Fruit fly (Drosophila melanogaster): ENCODE data around the gene CG7102.

Gene CG7102

DNA sequence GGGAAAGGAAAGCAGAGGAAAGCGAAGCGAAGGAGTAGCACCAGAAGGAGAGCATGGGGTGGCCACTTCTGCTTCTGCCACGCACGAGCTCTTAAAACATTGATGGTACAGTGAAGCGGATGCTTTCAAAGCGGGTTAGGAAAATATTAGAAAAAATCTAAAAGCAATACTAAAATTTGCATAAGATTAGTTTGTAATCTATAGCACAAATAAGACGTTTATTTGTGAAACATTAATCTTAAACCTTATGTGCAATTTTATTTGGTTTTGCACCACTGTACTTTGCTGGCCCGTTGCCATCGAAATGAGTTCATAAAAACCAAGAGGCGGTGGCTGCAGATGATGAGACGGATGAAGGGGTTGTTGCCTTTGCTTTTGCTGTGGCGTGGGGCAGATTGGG, 38.1 kb upstream of the CG7102 start (continued):
- TF ChIP-seq D (optimal IDR thresholded peaks at IDR 0.05) (no peak), D (GFP tag; optimal IDR thresholded peaks at IDR 0.05) (peak; percentile 88), crc (GFP tag; optimal IDR thresholded peaks at IDR 0.05) (peak; percentile 82), sisA (GFP tag; IDR thresholded peaks at IDR 0.05) (peak; percentile 90), BEAF-32 (GFP tag; optimal IDR thresholded peaks at IDR 0.05) (no peak), CG8359 (GFP tag; optimal IDR thresholded peaks at IDR 0.05; ENCODE audit: borderline replicate concordance) (peak; percentile 66), CG12659 (GFP tag; optimal IDR thresholded peaks at IDR 0.05) (peak; percentile 88), CG32772 (GFP tag; IDR thresholded peaks at IDR 0.05) (peak; percentile 90), croc (GFP tag; conservative IDR thresholded peaks at IDR 0.05) (peak; percentile 87), sr (GFP tag; IDR thresholded peaks at IDR 0.05) (peak; percentile 63; the same call in 2 of the 3 replicates), cwo (GFP tag; optimal IDR thresholded peaks at IDR 0.05) (peak; percentile 90), CG2129 (GFP tag; IDR thresholded peaks at IDR 0.05; ENCODE audit: partially characterized antibody) (no peak), otp (GFP tag; IDR thresholded peaks at IDR 0.05) (peak; percentile 82), CG10959 (GFP tag; IDR thresholded peaks at IDR 0.05) (peak; percentile 80), ase (GFP tag; IDR thresholded peaks at IDR 0.05) (peak; percentile 85), Ets97D (GFP tag; optimal IDR thresholded peaks at IDR 0.05) (peak; percentile 58), CG1603 (tag; optimal IDR thresholded peaks at IDR 0.05) (peak; percentile 86), MBD-R2 (GFP tag; IDR thresholded peaks at IDR 0.05) (peak; percentile 76; the same call in 1 of the 2 replicates), CG43689 (GFP tag; IDR thresholded peaks at IDR 0.05) (peak; percentile 66; the same call in 1 of the 2 replicates), CG14014 (GFP tag; IDR thresholded peaks at IDR 0.05) (peak; percentile 90), CG3281 (GFP tag; optimal IDR thresholded peaks at IDR 0.05) (peak; percentile 82), tgo (GFP tag; IDR thresholded peaks at IDR 0.05) (peak; percentile 92), CG9817 (tag; optimal IDR thresholded peaks at IDR 0.05) (peak; percentile 87), her (GFP tag; optimal IDR thresholded peaks at IDR 0.05) (peak; percentile 86), CG2875 (GFP tag; optimal IDR thresholded peaks at IDR 0.05) (peak; percentile 82), fd96Cb (tag; optimal IDR thresholded peaks at IDR 0.05) (peak; percentile 89), CG10147 (GFP tag; optimal IDR thresholded peaks at IDR 0.05) (peak; percentile 81), Stat92E (GFP tag; optimal IDR thresholded peaks at IDR 0.05) (no peak), ftz-f1 (GFP tag; optimal IDR thresholded peaks at IDR 0.05) (no peak), gcm2 (GFP tag; optimal IDR thresholded peaks at IDR 0.05) (peak; percentile 72), CG3065 (GFP tag; optimal IDR thresholded peaks at IDR 0.05) (no peak), Lhr (GFP tag; optimal IDR thresholded peaks at IDR 0.05) (peak; percentile 33), tup (GFP tag; optimal IDR thresholded peaks at IDR 0.05) (peak; percentile 65), CG4854 (GFP tag; optimal IDR thresholded peaks at IDR 0.05) (peak; percentile 67), Tbp (GFP tag; optimal IDR thresholded peaks at IDR 0.05) (no peak), CG3995 (GFP tag; optimal IDR thresholded peaks at IDR 0.05) (peak; percentile 0), CG13894 (tag; optimal IDR thresholded peaks at IDR 0.05) (peak; percentile 87), sens-2 (GFP tag; IDR thresholded peaks at IDR 0.05) (peak; percentile 76), chn (GFP tag; optimal IDR thresholded peaks at IDR 0.05) (peak; percentile 77), CG1233 (GFP tag; optimal IDR thresholded peaks at IDR 0.05) (peak; percentile 83), Asciz (GFP tag; optimal IDR thresholded peaks at IDR 0.05) (peak; percentile 90), CG17612 (GFP tag; IDR thresholded peaks at IDR 0.05) (peak; percentile 70), insv (GFP tag; optimal IDR thresholded peaks at IDR 0.05) (no peak), aop (GFP tag; IDR thresholded peaks at IDR 0.05) (peak; percentile 57; the same call in 1 of the 2 replicates), CG8290 (GFP tag; optimal IDR thresholded peaks at IDR 0.05) (no peak), CG8290 (tag; optimal IDR thresholded peaks at IDR 0.05) (peak in 1 of 2 experiments; percentile 70), CG7271 (tag; optimal IDR thresholded peaks at IDR 0.05) (peak; percentile 63), Dll (GFP tag; IDR thresholded peaks at IDR 0.05; ENCODE audit: partially characterized antibody) (no peak), CG30020 (tag; optimal IDR thresholded peaks at IDR 0.05) (peak; percentile 22), tx (GFP tag; optimal IDR thresholded peaks at IDR 0.05) (peak; percentile 79), MTF-1 (GFP tag; optimal IDR thresholded peaks at IDR 0.05; ENCODE audit: borderline replicate concordance) (peak; percentile 74)
